Worm (Caenorhabditis elegans): ENCODE data around the gene sur-7.

DNA sequence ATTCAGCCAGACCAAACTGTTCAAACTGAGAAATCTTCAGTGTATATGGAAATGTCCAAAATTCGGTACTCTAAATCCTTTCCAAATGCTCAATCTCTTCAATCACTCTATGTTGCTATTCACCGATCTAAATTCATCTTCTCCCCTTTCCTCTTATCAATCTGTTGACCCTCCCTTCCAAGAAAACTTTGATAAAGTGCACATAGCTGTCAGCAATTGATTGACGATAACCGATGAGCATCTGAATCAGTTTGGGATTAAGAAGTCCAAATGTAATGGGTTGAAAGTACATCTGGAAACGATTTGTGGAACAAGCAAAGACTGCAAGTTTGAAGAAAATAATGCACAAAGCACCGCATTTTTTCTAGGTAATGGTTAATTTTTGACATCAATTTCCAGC, 13.6 kb downstream of the sur-7 start:
- TF ChIP-seq dao-5 (tag; optimal IDR thresholded peaks at IDR 0.05): no peak
- TF ChIP-seq W03F9.2 (tag; optimal IDR thresholded peaks at IDR 0.05): no peak

Measured in whole organism, L4/young adult.